Worm (Caenorhabditis elegans) whole organism, young adult: ENCODE results near the gene nspc-12.

ENCODE experiments used
- B0019.2 ChIP-seq: fragments of 200-800 bp; sonication (Bioruptor generic); conservative IDR thresholded peaks from 2 replicates; pipeline ENCODE4 v1.3.6; 2022; ENCODE audit warnings: missing genetic modification reagents, missing genetic modification characterization, missing compliant biosample characterization
- C06A6.2 ChIP-seq: fragments of 200-800 bp; sonication (Bioruptor generic); conservative IDR thresholded peaks from 2 replicates; pipeline ENCODE4 v1.3.6; 2022; ENCODE audit warnings: missing genetic modification characterization, missing compliant biosample characterization
- C17E4.6 ChIP-seq: fragments of 200-800 bp; sonication (Bioruptor generic); IDR thresholded peaks from 2 replicates; pipeline ENCODE4 v1.3.6; 2022; ENCODE audit warnings: missing genetic modification reagents, missing genetic modification characterization, missing compliant biosample characterization
- F23B12.7 ChIP-seq: sonication (generic microtip); optimal IDR thresholded peaks from 2 replicates; lab custom pipeline; 2017; ENCODE audit warnings: missing genetic modification characterization, mild to moderate bottlenecking, missing compliant biosample characterization, antibody characterized with exemption, moderate library complexity; ENCODE audit not compliant: insufficient read depth
- F39B2.1 ChIP-seq: fragments of 200-800 bp; sonication (Bioruptor generic); IDR thresholded peaks from 2 replicates; pipeline ENCODE4 v1.3.6; 2022; ENCODE audit warnings: missing genetic modification reagents, missing genetic modification characterization, missing compliant biosample characterization
- Y56A3A.18 ChIP-seq: fragments of 200-800 bp; sonication (Bioruptor generic); IDR thresholded peaks from 2 replicates; pipeline ENCODE4 v1.3.6; 2022; ENCODE audit warnings: missing genetic modification reagents, missing genetic modification characterization, missing compliant biosample characterization
- akir-1 ChIP-seq: fragments of 200-800 bp; sonication (Bioruptor generic); optimal IDR thresholded peaks from 2 replicates; lab custom pipeline; 2018; ENCODE audit warnings: mild to moderate bottlenecking, missing genetic modification characterization, moderate library complexity, missing compliant biosample characterization
- ama-1 ChIP-seq, 3 experiments: fragments of 150-350 bp in 1 of 3; sonication (generic microtip) in 2 of 3; optimal IDR thresholded peaks; 2 replicates each; lab custom pipeline; 2014 to 2018; ENCODE audit warnings: missing biosample characterization in 2 of 3, missing genetic modification characterization in 2 of 3, missing genetic modification reagents in 2 of 3
- aptf-2 ChIP-seq: fragments of 200-800 bp; sonication (Bioruptor generic); conservative IDR thresholded peaks from 2 replicates; pipeline ENCODE4 v1.3.6; 2022; ENCODE audit warnings: missing genetic modification reagents, missing genetic modification characterization, missing compliant biosample characterization
- atf-7 ChIP-seq: sonication (generic microtip); optimal IDR thresholded peaks from 2 replicates; lab custom pipeline; 2017; ENCODE audit warnings: mild to moderate bottlenecking, missing genetic modification characterization, missing compliant biosample characterization
- attf-3 ChIP-seq: fragments of 200-800 bp; sonication (Bioruptor generic); conservative IDR thresholded peaks from 2 replicates; pipeline ENCODE4 v1.3.6; 2022; ENCODE audit warnings: missing genetic modification reagents, missing genetic modification characterization, missing compliant biosample characterization
- bed-2 ChIP-seq: fragments of 200-800 bp; sonication (Bioruptor generic); IDR thresholded peaks from 2 replicates; pipeline ENCODE4 v1.3.6; 2022; ENCODE audit warnings: missing genetic modification reagents, missing genetic modification characterization, missing compliant biosample characterization
- cebp-2 ChIP-seq: fragments of 200-800 bp; sonication (Bioruptor generic); IDR thresholded peaks from 2 replicates; pipeline ENCODE4 v1.3.6; 2022; ENCODE audit warnings: missing genetic modification characterization, missing compliant biosample characterization
- ceh-91 ChIP-seq: fragments of 200-800 bp; sonication (Bioruptor generic); IDR thresholded peaks from 2 replicates; pipeline ENCODE4 v1.3.6; 2022; ENCODE audit warnings: missing genetic modification reagents, missing genetic modification characterization, missing compliant biosample characterization
- egl-18 ChIP-seq: fragments of 200-800 bp; sonication (Bioruptor generic); IDR thresholded peaks from 2 replicates; pipeline ENCODE4 v1.3.6; 2022; ENCODE audit warnings: missing genetic modification reagents, missing genetic modification characterization, missing compliant biosample characterization
- gei-17 ChIP-seq: fragments of 200-800 bp; sonication (Bioruptor generic); optimal IDR thresholded peaks from 2 replicates; lab custom pipeline; 2018; ENCODE audit warnings: mild to moderate bottlenecking, missing genetic modification characterization, missing compliant biosample characterization
- hlh-12 ChIP-seq: sonication (generic microtip); optimal IDR thresholded peaks from 2 replicates; lab custom pipeline; 2016; ENCODE audit warnings: missing genetic modification characterization, missing compliant biosample characterization
- hmg-20 ChIP-seq: fragments of 200-800 bp; sonication (Bioruptor generic); IDR thresholded peaks from 2 replicates; pipeline ENCODE4 v1.3.6; 2022; ENCODE audit warnings: missing genetic modification reagents, missing genetic modification characterization, missing compliant biosample characterization
- hsf-1 ChIP-seq: fragments of 200-800 bp; sonication (Bioruptor generic); IDR thresholded peaks from 2 replicates; pipeline ENCODE4 v1.3.6; 2022; ENCODE audit warnings: missing genetic modification reagents, missing genetic modification characterization, missing compliant biosample characterization
- lin-35 ChIP-seq, 3 experiments: fragments of 150-350 bp in 2 of 3; sonication (generic microtip) in 1 of 3; optimal IDR thresholded peaks; 2 replicates each; lab custom pipeline; 2014 to 2018; ENCODE audit warnings: missing biosample characterization in 3 of 3, missing genetic modification characterization in 3 of 3, missing genetic modification reagents in 3 of 3
- lin-54 ChIP-seq: fragments of 200-800 bp; sonication (Bioruptor generic); optimal IDR thresholded peaks from 2 replicates; lab custom pipeline; 2018; ENCODE audit warnings: mild to moderate bottlenecking, missing genetic modification characterization, missing compliant biosample characterization
- lsl-1 ChIP-seq: fragments of 200-800 bp; sonication (Bioruptor generic); optimal IDR thresholded peaks from 2 replicates; lab custom pipeline; 2018; ENCODE audit warnings: mild to moderate bottlenecking, missing genetic modification characterization, moderate library complexity, missing compliant biosample characterization
- madf-10 ChIP-seq: sonication (generic microtip); optimal IDR thresholded peaks from 2 replicates; lab custom pipeline; 2016; ENCODE audit warnings: mild to moderate bottlenecking, missing genetic modification characterization, missing compliant biosample characterization
- madf-6 ChIP-seq: fragments of 200-800 bp; sonication (Bioruptor generic); IDR thresholded peaks from 2 replicates; pipeline ENCODE4 v1.3.6; 2022; ENCODE audit warnings: missing genetic modification reagents, missing genetic modification characterization, missing compliant biosample characterization
- mcd-1 ChIP-seq: fragments of 200-800 bp; sonication (Bioruptor generic); IDR thresholded peaks from 2 replicates; pipeline ENCODE4 v1.3.6; 2022; ENCODE audit warnings: missing genetic modification reagents, missing genetic modification characterization, missing compliant biosample characterization
- mel-28 ChIP-seq: sonication (generic microtip); optimal IDR thresholded peaks from 2 replicates; lab custom pipeline; 2016; ENCODE audit warnings: borderline replicate concordance, mild to moderate bottlenecking, missing genetic modification characterization, missing compliant biosample characterization
- mes-4 ChIP-seq: sonication (generic microtip); optimal IDR thresholded peaks from 2 replicates; lab custom pipeline; 2016; ENCODE audit warnings: missing genotype, missing genetic modification characterization, missing compliant biosample characterization
- nfyb-1 ChIP-seq: fragments of 200-800 bp; sonication (Bioruptor generic); IDR thresholded peaks from 2 replicates; pipeline ENCODE4 v1.3.6; 2022; ENCODE audit warnings: missing genetic modification reagents, missing genetic modification characterization, missing compliant biosample characterization
- nhr-80 ChIP-seq: sonication (generic microtip); optimal IDR thresholded peaks from 2 replicates; lab custom pipeline; 2016; ENCODE audit warnings: missing genetic modification characterization, missing compliant biosample characterization
- rcor-1 ChIP-seq: fragments of 200-800 bp; sonication (Bioruptor generic); IDR thresholded peaks from 2 replicates; pipeline ENCODE4 v1.3.6; 2022; ENCODE audit warnings: missing genetic modification reagents, missing genetic modification characterization, missing compliant biosample characterization
- rec-8 ChIP-seq, 2 experiments: sonication (generic microtip); optimal IDR thresholded peaks; 2 replicates each; lab custom pipeline; 2016; ENCODE audit warnings: mild to moderate bottlenecking in 2 of 2, missing genetic modification characterization in 2 of 2, missing genetic modification reagents in 2 of 2, missing genotype in 2 of 2, missing biosample characterization in 1 of 2, missing compliant biosample characterization in 1 of 2, moderate library complexity in 1 of 2
- repo-1 ChIP-seq: sonication (generic microtip); optimal IDR thresholded peaks from 2 replicates; lab custom pipeline; 2017; ENCODE audit warnings: mild to moderate bottlenecking, missing genetic modification characterization, missing compliant biosample characterization
- snpc-3.4 ChIP-seq: sonication (generic microtip); optimal IDR thresholded peaks from 2 replicates; lab custom pipeline; 2017; ENCODE audit warnings: missing genetic modification characterization, mild to moderate bottlenecking, missing compliant biosample characterization, antibody characterized with exemption, moderate library complexity, missing genotype, missing genetic modification reagents
- zim-3 ChIP-seq: sonication (generic microtip); optimal IDR thresholded peaks from 2 replicates; lab custom pipeline; 2017; ENCODE audit warnings: mild to moderate bottlenecking, missing genetic modification characterization, moderate library complexity, missing compliant biosample characterization
- ztf-18 ChIP-seq: sonication (generic microtip); optimal IDR thresholded peaks from 2 replicates; lab custom pipeline; 2016; ENCODE audit warnings: missing genotype, mild to moderate bottlenecking, missing genetic modification characterization, missing compliant biosample characterization
- ztf-25 ChIP-seq: fragments of 200-800 bp; sonication (Bioruptor generic); IDR thresholded peaks from 2 replicates; pipeline ENCODE4 v1.3.6; 2022; ENCODE audit warnings: missing genetic modification reagents, missing genetic modification characterization, missing compliant biosample characterization
- ztf-3 ChIP-seq: fragments of 200-800 bp; sonication (Bioruptor generic); optimal IDR thresholded peaks from 2 replicates; lab custom pipeline; 2018; ENCODE audit warnings: mild to moderate bottlenecking, missing genetic modification characterization, missing compliant biosample characterization

The nspc-12 gene

ce11 chrX:12360444-12360843 is 4.0 kb upstream of the nspc-12 start, which contains the start of the genes nspc-15 and F19H6.6 (continued):
- TF ChIP-seq ceh-91 (GFP tag; lab: Robert Waterston, UW), result no peak

- TF ChIP-seq egl-18 (GFP tag; lab: Robert Waterston, UW) (no peak), atf-7 (tag; lab: Kevin White, UChicago) (no peak), akir-1 (GFP tag; lab: Kevin White, UChicago) (no peak), C06A6.2 (GFP tag; lab: Robert Waterston, UW) (no peak), ztf-25 (GFP tag; lab: Robert Waterston, UW) (no peak), zim-3 (no peak), hmg-20 (GFP tag; lab: Robert Waterston, UW) (no peak)
Observed at ce11 chrX:12358957-12359356, 2.5 kb upstream of the nspc-12 start, which contains the start of gene nspc-14. TSS of gene nspc-14 (minus strand) at chrX:12359057.

ce11 chrX:12357127-12357526 is 646 bp upstream of the nspc-12 start, which contains the start of gene nspc-13:
TSS of gene nspc-13 (plus strand) at chrX:12357427.
- TF ChIP-seq lin-35 (GFP tag; optimal IDR thresholded peaks at IDR 0.05; lab: Kevin White, UChicago) (no peak), F23B12.7 (tag; lab: Kevin White, UChicago) (no peak), ztf-18 (tag; lab: Kevin White, UChicago) (no peak), hsf-1 (GFP tag; lab: Robert Waterston, UW) (no peak), attf-3 (GFP tag; lab: Robert Waterston, UW) (no peak), mes-4 (tag; lab: Kevin White, UChicago) (no peak), repo-1 (tag; lab: Kevin White, UChicago) (no peak), gei-17 (GFP tag; lab: Kevin White, UChicago) (no peak), Y56A3A.18 (GFP tag; lab: Robert Waterston, UW) (no peak)

- TF ChIP-seq nhr-80 (tag; lab: Kevin White, UChicago), result peak; percentile 39
- TF ChIP-seq ztf-3 (GFP tag; lab: Kevin White, UChicago), result no peak
- TF ChIP-seq hmg-20 (GFP tag; lab: Robert Waterston, UW), result no peak
- TF ChIP-seq, all 124 proteins: peak for 1
Observed at ce11 chrX:12352872-12353271, 3.6 kb downstream of the nspc-12 start, which contains the start of gene F42F12.4. TSS of gene F42F12.4 (minus strand) at chrX:12352947.

- TF ChIP-seq B0019.2 (no peak), snpc-3.4 (no peak), nhr-80 (tag; lab: Kevin White, UChicago) (peak; percentile 21), rec-8 (tag; optimal IDR thresholded peaks at IDR 0.05; lab: Kevin White, UChicago) (no peak), rcor-1 (GFP tag; lab: Robert Waterston, UW) (no peak), hlh-12 (tag; lab: Kevin White, UChicago) (no peak)
Observed at ce11 chrX:12350207-12350606, 6.3 kb downstream of the nspc-12 start, which contains the start of gene F42F12.3. TSS of gene F42F12.3 (plus strand) at chrX:12350578.

ce11 chrX:12348329-12348728 is 8.2 kb downstream of the nspc-12 start, which contains the start of gene F42F12.14:
TSS of gene F42F12.14 (plus strand) at chrX:12348629.
- TF ChIP-seq ama-1 (optimal IDR thresholded peaks at IDR 0.05; lab: Kevin White, UChicago) (no peak), ama-1 (GFP tag; optimal IDR thresholded peaks at IDR 0.05; lab: Kevin White, UChicago) (no peak), mcd-1 (no peak), lin-54 (no peak), madf-6 (GFP tag; lab: Robert Waterston, UW) (no peak), aptf-2 (GFP tag; lab: Robert Waterston, UW) (no peak), nfyb-1 (GFP tag; lab: Robert Waterston, UW) (no peak), lsl-1 (GFP tag; lab: Kevin White, UChicago) (no peak), mel-28 (tag; lab: Kevin White, UChicago) (no peak), C17E4.6 (GFP tag; lab: Robert Waterston, UW) (no peak), bed-2 (GFP tag; lab: Robert Waterston, UW) (no peak), cebp-2 (GFP tag; lab: Robert Waterston, UW) (no peak), ceh-91 (GFP tag; lab: Robert Waterston, UW) (no peak), rcor-1 (GFP tag; lab: Robert Waterston, UW) (no peak), F39B2.1 (no peak), madf-10 (tag; lab: Kevin White, UChicago) (no peak)
